Worm (Caenorhabditis elegans) whole organism, L1 larva: ENCODE results near the gene pals-30.

Source experiments
- C04F5.9 ChIP-seq: sonication (generic microtip); optimal IDR thresholded peaks from 2 replicates; lab custom pipeline; 2016; ENCODE audit warnings: missing genetic modification characterization, missing compliant biosample characterization
- C34B4.2 ChIP-seq: sonication (generic microtip); optimal IDR thresholded peaks from 2 replicates; lab custom pipeline; 2017; ENCODE audit warnings: mild to moderate bottlenecking, missing genetic modification characterization, missing compliant biosample characterization
- aha-1 ChIP-seq: fragments of 150-350 bp; optimal IDR thresholded peaks from 2 replicates; lab custom pipeline; 2014; ENCODE audit warnings: missing biosample characterization, missing genetic modification characterization
- aly-2 ChIP-seq: fragments of 150-350 bp; optimal IDR thresholded peaks from 2 replicates; lab custom pipeline; 2014; ENCODE audit warnings: missing biosample characterization, missing genetic modification characterization
- ama-1 ChIP-seq: fragments of 150-350 bp; optimal IDR thresholded peaks from 2 replicates; lab custom pipeline; 2014
- ceh-8 ChIP-seq: fragments of 200-800 bp; sonication (Bioruptor generic); optimal IDR thresholded peaks from 2 replicates; lab custom pipeline; 2018; ENCODE audit warnings: mild to moderate bottlenecking, missing genetic modification characterization, moderate library complexity, missing compliant biosample characterization
- ceh-88 ChIP-seq: fragments of 200-800 bp; sonication (Bioruptor generic); IDR thresholded peaks from 2 replicates; pipeline ENCODE4 v1.3.6; 2022; ENCODE audit warnings: missing genetic modification characterization, missing compliant biosample characterization
- ceh-90 ChIP-seq: sonication (generic microtip); optimal IDR thresholded peaks from 2 replicates; lab custom pipeline; 2016; ENCODE audit warnings: missing genetic modification characterization, missing compliant biosample characterization
- dpl-1 ChIP-seq, 3 experiments: fragments of 150-350 bp in 2 of 3; sonication (generic microtip) in 1 of 3; optimal IDR thresholded peaks; 2 replicates each; lab custom pipeline; 2014 to 2017; ENCODE audit warnings: missing biosample characterization in 3 of 3, missing genetic modification characterization in 3 of 3, missing genetic modification reagents in 3 of 3
- dsc-1 ChIP-seq: sonication (generic microtip); optimal IDR thresholded peaks from 2 replicates; lab custom pipeline; 2016; ENCODE audit warnings: mild to moderate bottlenecking, missing genetic modification characterization, missing compliant biosample characterization
- efl-1 ChIP-seq, 4 experiments: fragments of 150-350 bp; optimal IDR thresholded peaks in 3 of 4; peaks in 1 of 4; 1 replicate in 1 of 4; 2 replicates in 3 of 4; lab custom pipeline; 2014; ENCODE audit warnings: missing biosample characterization in 2 of 4, missing genetic modification characterization in 2 of 4, missing genetic modification reagents in 2 of 4
- egl-27 ChIP-seq, 2 experiments: fragments of 150-350 bp in 1 of 2; sonication (generic microtip); optimal IDR thresholded peaks; 3 replicates each; lab custom pipeline; 2017 to 2018; ENCODE audit warnings: missing biosample characterization in 2 of 2, missing genetic modification characterization in 2 of 2, missing genetic modification reagents in 2 of 2
- elt-2 ChIP-seq: sonication (generic microtip); optimal IDR thresholded peaks from 2 replicates; lab custom pipeline; 2016; ENCODE audit warnings: missing genetic modification characterization, mild to moderate bottlenecking, inconsistent platforms, missing compliant biosample characterization, missing genetic modification reagents
- fkh-10 ChIP-seq: sonication (generic microtip); optimal IDR thresholded peaks from 2 replicates; lab custom pipeline; 2017; ENCODE audit warnings: missing biosample characterization, missing genetic modification reagents, missing genetic modification characterization
- fkh-8 ChIP-seq: sonication (generic microtip); optimal IDR thresholded peaks from 2 replicates; lab custom pipeline; 2016; ENCODE audit warnings: mild to moderate bottlenecking, missing genetic modification characterization, missing compliant biosample characterization
- fos-1 ChIP-seq: fragments of 150-350 bp; optimal IDR thresholded peaks from 2 replicates; lab custom pipeline; 2014; ENCODE audit warnings: missing biosample characterization, missing genetic modification characterization
- grh-1 ChIP-seq: fragments of 200-800 bp; sonication (Bioruptor generic); IDR thresholded peaks from 2 replicates; pipeline ENCODE4 v1.3.6; 2022; ENCODE audit warnings: missing genetic modification reagents, missing genetic modification characterization, missing compliant biosample characterization
- hlh-17 ChIP-seq: fragments of 200-800 bp; sonication (Bioruptor generic); optimal IDR thresholded peaks from 2 replicates; lab custom pipeline; 2018; ENCODE audit warnings: missing genetic modification characterization, mild to moderate bottlenecking, missing compliant biosample characterization, moderate library complexity, borderline replicate concordance
- hlh-4 ChIP-seq: sonication (generic microtip); optimal IDR thresholded peaks from 2 replicates; lab custom pipeline; 2016; ENCODE audit warnings: mild to moderate bottlenecking, missing genetic modification characterization, missing compliant biosample characterization
- hpl-2 ChIP-seq: fragments of 150-350 bp; optimal IDR thresholded peaks from 2 replicates; lab custom pipeline; 2014; ENCODE audit warnings: missing biosample characterization, missing genetic modification reagents, missing genetic modification characterization
- isw-1 ChIP-seq: fragments of 200-800 bp; sonication (Bioruptor generic); IDR thresholded peaks from 2 replicates; pipeline ENCODE4 v1.3.6; 2022; ENCODE audit warnings: missing genetic modification characterization, missing compliant biosample characterization
- lin-14 ChIP-seq: fragments of 200-800 bp; sonication (Bioruptor generic); optimal IDR thresholded peaks from 2 replicates; lab custom pipeline; 2018; ENCODE audit warnings: mild to moderate bottlenecking, missing genetic modification characterization, moderate library complexity, missing compliant biosample characterization
- mdl-1 ChIP-seq, 2 experiments: fragments of 150-350 bp; optimal IDR thresholded peaks; 2 replicates each; lab custom pipeline; 2014 to 2017; ENCODE audit warnings: missing biosample characterization in 2 of 2, missing genetic modification characterization in 2 of 2, inconsistent platforms in 1 of 2
- nhr-19 ChIP-seq: fragments of 200-800 bp; sonication (Bioruptor generic); conservative IDR thresholded peaks from 2 replicates; pipeline ENCODE4 v1.3.6; 2022; ENCODE audit warnings: missing genetic modification characterization, missing compliant biosample characterization
- nhr-20 ChIP-seq: sonication (generic microtip); optimal IDR thresholded peaks from 2 replicates; lab custom pipeline; 2016; ENCODE audit warnings: mild to moderate bottlenecking, missing genetic modification characterization, missing compliant biosample characterization
- nhr-28 ChIP-seq: fragments of 150-350 bp; optimal IDR thresholded peaks from 2 replicates; lab custom pipeline; 2014; ENCODE audit warnings: missing biosample characterization, missing genetic modification characterization
- nhr-47 ChIP-seq: sonication (generic microtip); optimal IDR thresholded peaks from 2 replicates; lab custom pipeline; 2016; ENCODE audit warnings: mild to moderate bottlenecking, missing genetic modification characterization, moderate library complexity, missing compliant biosample characterization
- nhr-76 ChIP-seq: sonication (generic microtip); optimal IDR thresholded peaks from 2 replicates; lab custom pipeline; 2017; ENCODE audit warnings: missing biosample characterization, missing genetic modification characterization
- nhr-77 ChIP-seq: fragments of 150-350 bp; optimal IDR thresholded peaks from 2 replicates; lab custom pipeline; 2014; ENCODE audit warnings: missing biosample characterization, missing genetic modification characterization
- nhr-85 ChIP-seq: sonication (generic microtip); peaks from one replicate; lab custom pipeline; 2016; ENCODE audit warnings: missing genetic modification characterization, inconsistent platforms, missing compliant biosample characterization
- pag-3 ChIP-seq: sonication (generic microtip); optimal IDR thresholded peaks from 2 replicates; lab custom pipeline; 2017; ENCODE audit warnings: missing genetic modification characterization, mild to moderate bottlenecking, missing compliant biosample characterization, antibody characterized with exemption, borderline replicate concordance; ENCODE audit not compliant: insufficient read depth
- snpc-4 ChIP-seq: fragments of 150-350 bp; optimal IDR thresholded peaks from 2 replicates; lab custom pipeline; 2014; ENCODE audit warnings: missing biosample characterization, missing genetic modification characterization
- snu-23 ChIP-seq: sonication (generic microtip); optimal IDR thresholded peaks from 2 replicates; lab custom pipeline; 2016; ENCODE audit warnings: missing genetic modification characterization, missing compliant biosample characterization
- sptf-1 ChIP-seq: fragments of 150-350 bp; optimal IDR thresholded peaks from 2 replicates; lab custom pipeline; 2014; ENCODE audit warnings: missing biosample characterization, missing genetic modification characterization
- unc-130 ChIP-seq: fragments of 150-350 bp; optimal IDR thresholded peaks from 2 replicates; lab custom pipeline; 2017; ENCODE audit warnings: missing biosample characterization, missing genetic modification characterization, inconsistent platforms
- unc-30 ChIP-seq: sonication (generic microtip); optimal IDR thresholded peaks from 2 replicates; lab custom pipeline; 2017; ENCODE audit warnings: missing biosample characterization, missing genetic modification characterization
- unc-86 ChIP-seq: sonication (generic microtip); optimal IDR thresholded peaks from 2 replicates; lab custom pipeline; 2016; ENCODE audit warnings: missing genetic modification characterization, missing compliant biosample characterization
- zag-1 ChIP-seq: fragments of 150-350 bp; optimal IDR thresholded peaks from 2 replicates; lab custom pipeline; 2014; ENCODE audit warnings: missing biosample characterization, missing genetic modification characterization

pals-30 gene

DNA sequence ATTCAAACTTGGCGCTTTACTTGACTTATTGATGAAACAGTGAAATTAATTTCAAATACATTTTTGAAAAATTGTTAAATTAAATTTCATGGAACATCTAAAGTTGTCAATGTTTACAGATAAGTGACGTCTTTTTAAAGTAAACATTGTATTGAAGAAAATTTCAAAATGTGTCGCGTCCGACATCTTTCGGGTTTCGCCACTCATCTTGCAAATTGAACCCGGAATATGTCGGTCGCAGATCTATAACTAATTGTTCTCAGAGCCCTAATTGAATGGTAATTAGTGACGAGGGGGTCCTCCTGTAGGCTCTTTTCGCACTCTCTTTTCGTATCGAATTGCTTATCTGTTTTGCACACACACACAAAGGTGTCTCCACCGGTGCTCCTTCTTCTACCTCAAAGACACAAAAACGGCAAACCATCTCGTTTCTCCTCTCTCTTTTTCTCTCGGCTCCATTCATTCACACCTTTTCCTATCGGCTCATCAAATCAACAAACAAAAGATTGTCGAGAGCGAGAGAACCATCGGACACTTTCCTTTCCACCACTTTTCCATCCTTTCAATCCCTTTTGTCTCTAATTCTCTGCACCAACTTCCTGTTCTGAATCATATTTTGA is 11.0 kb upstream of the pals-30 start:
- TF ChIP-seq unc-130 (no peak), snu-23 (GFP tag; lab: Kevin White, UChicago) (no peak), elt-2 (peak; percentile 32), nhr-85 (tag; lab: Kevin White, UChicago) (peak; percentile 20), fkh-10 (GFP tag; lab: Kevin White, UChicago) (no peak), lin-14 (GFP tag; lab: Kevin White, UChicago) (no peak), mdl-1 (tag; optimal IDR thresholded peaks at IDR 0.05; lab: Kevin White, UChicago) (no peak), nhr-47 (no peak), snpc-4 (peak; percentile 43)
- TF ChIP-seq, all 84 proteins: peak for 3

DNA sequence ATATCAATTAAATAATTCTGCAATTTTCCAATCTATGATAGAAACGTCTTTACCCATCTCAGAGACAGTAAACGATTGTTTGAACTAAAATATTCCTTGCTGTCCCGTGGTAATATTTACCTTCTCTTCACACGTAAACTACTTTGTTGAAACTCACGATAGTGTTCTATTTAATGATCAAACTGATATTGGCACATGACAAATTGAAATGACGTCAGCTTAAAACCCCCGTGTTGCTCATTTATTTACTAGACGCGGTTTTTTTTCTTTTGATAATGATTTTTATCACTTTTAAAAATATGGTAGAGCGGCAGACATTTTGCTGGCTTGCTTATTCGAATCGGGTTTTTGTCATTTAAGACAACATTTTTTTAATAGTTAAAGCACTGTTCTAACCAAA is 9.9 kb upstream of the pals-30 start:
- TF ChIP-seq nhr-85 (tag; lab: Kevin White, UChicago) (peak; percentile 16), elt-2 (peak; percentile 81), nhr-20 (tag; lab: Kevin White, UChicago) (no peak)

DNA sequence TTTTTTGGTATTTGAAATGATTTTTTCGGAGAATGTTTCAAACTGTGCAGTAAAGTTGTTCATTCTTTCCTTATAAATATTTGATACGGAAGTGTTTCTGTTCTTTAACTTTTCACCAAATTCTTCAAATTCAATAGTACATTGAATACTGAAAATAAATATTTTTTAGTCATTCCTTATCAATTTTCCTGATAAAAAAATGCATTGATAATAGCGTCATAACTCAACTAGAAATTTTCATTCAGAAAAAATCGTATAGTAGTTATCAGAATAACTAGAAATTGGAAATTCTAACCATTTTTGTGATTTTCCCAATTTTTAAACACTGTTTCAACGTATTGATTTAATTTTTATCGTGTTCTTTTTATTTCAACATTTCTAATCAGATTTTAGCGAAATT is 7.5 kb upstream of the pals-30 start:
- no peak for TF ChIP-seq efl-1 (optimal IDR thresholded peaks at IDR 0.05; lab: Kevin White, UChicago)
- peak in 1 of 2 experiments; percentile 31 for TF ChIP-seq efl-1 (GFP tag; optimal IDR thresholded peaks at IDR 0.05 in 1 of 2; lab: Kevin White, UChicago)
- TF ChIP-seq elt-2, result peak; percentile 15
- no peak for TF ChIP-seq C04F5.9 (tag; lab: Kevin White, UChicago)
- TF ChIP-seq nhr-77 (tag; lab: Kevin White, UChicago), result no peak
- TF ChIP-seq sptf-1 (tag; lab: Kevin White, UChicago), result no peak

DNA sequence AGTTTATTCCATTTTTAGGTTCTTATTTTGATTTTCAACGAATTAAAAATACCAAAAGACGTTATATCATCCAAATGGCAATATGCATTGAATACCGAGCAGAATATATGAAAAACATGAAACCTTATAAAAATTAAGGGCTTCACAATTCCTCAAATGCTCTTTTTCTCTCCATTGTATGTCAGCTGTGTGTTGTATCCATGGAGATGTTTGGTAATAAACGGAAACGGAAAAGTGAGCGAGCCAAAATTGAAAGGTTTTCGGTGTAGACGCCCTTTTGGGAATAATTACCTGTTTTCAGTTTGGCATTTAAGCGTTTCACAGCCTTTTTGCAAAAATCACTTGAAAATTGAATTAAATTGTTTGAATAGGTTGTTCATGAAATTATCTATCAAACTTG is 5.9 kb upstream of the pals-30 start:
- TF ChIP-seq fkh-8 (tag; lab: Kevin White, UChicago) (peak; percentile 69), aha-1 (tag; lab: Kevin White, UChicago) (no peak)

DNA sequence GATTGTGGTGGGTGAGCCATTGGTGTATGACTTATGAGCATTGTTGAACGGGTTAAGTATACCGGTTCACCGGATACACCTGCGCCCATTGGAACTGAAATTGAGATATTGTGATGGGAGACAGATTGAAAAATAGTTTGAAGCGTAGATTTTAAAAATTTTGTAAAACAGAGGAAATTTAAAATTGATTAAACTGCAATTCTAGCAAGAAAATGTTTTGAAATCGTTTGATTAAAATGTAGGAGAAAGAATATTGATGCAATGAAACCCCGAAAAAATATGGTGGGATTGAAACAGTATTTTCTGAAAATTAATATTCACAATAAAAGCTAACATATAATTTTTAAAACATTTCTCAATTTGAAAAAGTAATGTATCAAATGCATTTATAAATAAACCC is 3.0 kb upstream of the pals-30 start, which contains the start of gene Y57G11B.6:
Gene Y57G11B.6, minus strand, starts transcription at position 101 of the 400 bp plus-strand sequence.
- TF ChIP-seq ceh-88 (no peak), fos-1 (tag; lab: Kevin White, UChicago) (no peak), sptf-1 (tag; lab: Kevin White, UChicago) (no peak), nhr-85 (tag; lab: Kevin White, UChicago) (no peak), ama-1 (lab: Kevin White, UChicago) (no peak), isw-1 (GFP tag; lab: Robert Waterston, UW) (no peak), pag-3 (tag; lab: Kevin White, UChicago) (no peak), nhr-19 (GFP tag; lab: Robert Waterston, UW) (no peak), unc-30 (tag; lab: Kevin White, UChicago) (no peak), hpl-2 (GFP tag; lab: Kevin White, UChicago) (no peak), ceh-8 (GFP tag; lab: Kevin White, UChicago) (no peak), aly-2 (no peak), dsc-1 (tag; lab: Kevin White, UChicago) (no peak), fkh-8 (tag; lab: Kevin White, UChicago) (no peak), hlh-17 (GFP tag; lab: Kevin White, UChicago) (no peak), egl-27 (tag; optimal IDR thresholded peaks at IDR 0.05; lab: Kevin White, UChicago) (no peak)

DNA sequence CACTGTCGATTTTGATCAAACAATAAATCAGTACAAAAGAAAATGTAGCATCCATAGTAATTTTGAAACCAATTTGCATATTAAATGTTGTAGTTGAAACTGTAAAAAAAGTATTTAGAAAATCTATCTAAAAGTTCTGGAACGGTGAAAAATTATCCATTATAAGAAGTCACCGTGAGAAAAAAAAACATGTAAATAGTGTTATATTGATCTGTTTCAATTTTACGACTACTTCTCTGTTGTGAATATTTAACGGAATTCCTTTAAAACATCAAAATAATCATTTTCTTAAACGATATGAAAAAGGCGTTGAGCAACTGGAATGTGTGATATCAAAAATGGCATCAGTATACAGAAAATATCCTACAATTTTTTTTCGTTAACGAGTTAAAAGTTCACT is 2.5 kb downstream of the pals-30 start, which contains the start of gene T27E7.9:
Gene T27E7.9, minus strand, starts transcription at position 101 of the 400 bp plus-strand sequence.
- no peak for TF ChIP-seq unc-130
- no peak for TF ChIP-seq aly-2
- no peak for TF ChIP-seq ama-1 (lab: Kevin White, UChicago)
- TF ChIP-seq hlh-4 (tag; lab: Kevin White, UChicago), result no peak
- TF ChIP-seq nhr-28 (tag; lab: Kevin White, UChicago), result no peak
- TF ChIP-seq C34B4.2, result no peak
- TF ChIP-seq grh-1 (GFP tag; lab: Robert Waterston, UW), result no peak
- no peak for TF ChIP-seq ceh-88
- no peak for TF ChIP-seq unc-86 (tag; lab: Kevin White, UChicago)
- TF ChIP-seq nhr-19 (GFP tag; lab: Robert Waterston, UW), result no peak
- no peak for TF ChIP-seq ceh-90 (tag; lab: Kevin White, UChicago)
- TF ChIP-seq dpl-1 (GFP tag; optimal IDR thresholded peaks at IDR 0.05; lab: Kevin White, UChicago), result no peak
- TF ChIP-seq fos-1 (tag; lab: Kevin White, UChicago), result no peak
- TF ChIP-seq nhr-76 (tag; lab: Kevin White, UChicago), result no peak
- no peak for TF ChIP-seq zag-1
- TF ChIP-seq, all 84 proteins: peak for 0
